Worm (Caenorhabditis elegans) whole organism, L2 larva: ENCODE data around the gene nyn-1.

Source experiments
- F13H6.1 ChIP-seq: sonication (generic microtip); optimal IDR thresholded peaks from 2 replicates; lab custom pipeline; 2016; ENCODE audit warnings: missing genetic modification characterization, missing compliant biosample characterization
- R02D3.7 ChIP-seq: fragments of 150-350 bp; optimal IDR thresholded peaks from 2 replicates; lab custom pipeline; 2014; ENCODE audit warnings: missing biosample characterization, missing genetic modification characterization
- Y55F3AM.14 ChIP-seq: fragments of 200-800 bp; sonication (Bioruptor generic); optimal IDR thresholded peaks from 2 replicates; lab custom pipeline; 2018; ENCODE audit warnings: mild to moderate bottlenecking, missing genetic modification characterization, missing compliant biosample characterization
- ZK546.5 ChIP-seq: sonication (generic microtip); optimal IDR thresholded peaks from 2 replicates; lab custom pipeline; 2017; ENCODE audit warnings: missing biosample characterization, missing genetic modification characterization
- alr-1 ChIP-seq: fragments of 150-350 bp; optimal IDR thresholded peaks from 2 replicates; lab custom pipeline; 2014; ENCODE audit warnings: missing biosample characterization, missing genetic modification characterization
- aly-2 ChIP-seq: fragments of 150-350 bp; optimal IDR thresholded peaks from 2 replicates; lab custom pipeline; 2014; ENCODE audit warnings: missing biosample characterization, missing genetic modification characterization
- ama-1 ChIP-seq: fragments of 150-350 bp; optimal IDR thresholded peaks from 2 replicates; lab custom pipeline; 2018; ENCODE audit warnings: inconsistent platforms
- ceh-16 ChIP-seq: fragments of 150-350 bp; optimal IDR thresholded peaks from 2 replicates; lab custom pipeline; 2014; ENCODE audit warnings: missing biosample characterization, missing genetic modification characterization
- ceh-82 ChIP-seq: fragments of 150-350 bp; optimal IDR thresholded peaks from 2 replicates; lab custom pipeline; 2014; ENCODE audit warnings: missing biosample characterization, missing genetic modification characterization
- crh-2 ChIP-seq: sonication (generic microtip); optimal IDR thresholded peaks from 2 replicates; lab custom pipeline; 2017; ENCODE audit warnings: missing biosample characterization, missing genetic modification characterization
- dmd-4 ChIP-seq: sonication (generic microtip); optimal IDR thresholded peaks from 2 replicates; lab custom pipeline; 2017; ENCODE audit warnings: missing biosample characterization, missing genetic modification characterization
- elt-3 ChIP-seq: sonication (generic microtip); optimal IDR thresholded peaks from 2 replicates; lab custom pipeline; 2017; ENCODE audit warnings: missing biosample characterization, missing genetic modification characterization
- fos-1 ChIP-seq: fragments of 150-350 bp; optimal IDR thresholded peaks from 2 replicates; lab custom pipeline; 2014; ENCODE audit warnings: missing biosample characterization, missing genetic modification characterization
- gmeb-1 ChIP-seq: fragments of 150-350 bp; optimal IDR thresholded peaks from 2 replicates; lab custom pipeline; 2014; ENCODE audit warnings: missing biosample characterization, missing genetic modification characterization
- lin-11 ChIP-seq: fragments of 150-350 bp; sonication (generic microtip); optimal IDR thresholded peaks from 2 replicates; lab custom pipeline; 2014; ENCODE audit warnings: missing biosample characterization, missing genetic modification characterization, inconsistent platforms, mixed read lengths
- lin-13 ChIP-seq: fragments of 150-350 bp; optimal IDR thresholded peaks from 2 replicates; lab custom pipeline; 2014; ENCODE audit warnings: missing biosample characterization, missing genetic modification reagents, missing genetic modification characterization
- lin-39 ChIP-seq: fragments of 150-350 bp; optimal IDR thresholded peaks from 2 replicates; lab custom pipeline; 2014; ENCODE audit warnings: missing biosample characterization, missing genetic modification reagents, missing genetic modification characterization
- lsy-2 ChIP-seq, 2 experiments: fragments of 150-350 bp in 1 of 2; sonication (generic microtip) in 1 of 2; optimal IDR thresholded peaks; 2 replicates each; lab custom pipeline; 2014 to 2017; ENCODE audit warnings: missing biosample characterization in 2 of 2, missing genetic modification characterization in 2 of 2
- mab-5 ChIP-seq: fragments of 150-350 bp; optimal IDR thresholded peaks from 2 replicates; lab custom pipeline; 2014; ENCODE audit warnings: missing biosample characterization, missing genetic modification characterization
- mbf-1 ChIP-seq: sonication (generic microtip); optimal IDR thresholded peaks from 2 replicates; lab custom pipeline; 2017; ENCODE audit warnings: missing biosample characterization, missing genetic modification characterization
- mdl-1 ChIP-seq, 2 experiments: fragments of 150-350 bp in 1 of 2; sonication (generic microtip) in 1 of 2; optimal IDR thresholded peaks; 2 replicates each; lab custom pipeline; 2017; ENCODE audit warnings: missing biosample characterization in 2 of 2, missing genetic modification characterization in 2 of 2
- nhr-10 ChIP-seq: sonication (generic microtip); optimal IDR thresholded peaks from 2 replicates; lab custom pipeline; 2017; ENCODE audit warnings: missing biosample characterization, missing genetic modification characterization
- nhr-11 ChIP-seq: fragments of 150-350 bp; optimal IDR thresholded peaks from 2 replicates; lab custom pipeline; 2014; ENCODE audit warnings: missing biosample characterization, missing genetic modification characterization
- nhr-129 ChIP-seq: fragments of 150-350 bp; optimal IDR thresholded peaks from 2 replicates; lab custom pipeline; 2014; ENCODE audit warnings: missing biosample characterization, missing genetic modification characterization
- nhr-21 ChIP-seq: fragments of 150-350 bp; optimal IDR thresholded peaks from 2 replicates; lab custom pipeline; 2014; ENCODE audit warnings: missing biosample characterization, missing genetic modification characterization
- nhr-23 ChIP-seq: fragments of 150-350 bp; optimal IDR thresholded peaks from 2 replicates; lab custom pipeline; 2014; ENCODE audit warnings: missing biosample characterization, missing genetic modification reagents, missing genetic modification characterization
- nhr-237 ChIP-seq: fragments of 150-350 bp; optimal IDR thresholded peaks from 2 replicates; lab custom pipeline; 2014; ENCODE audit warnings: missing biosample characterization, missing genetic modification characterization
- nhr-77 ChIP-seq: fragments of 150-350 bp; optimal IDR thresholded peaks from 2 replicates; lab custom pipeline; 2014; ENCODE audit warnings: missing biosample characterization, missing genetic modification characterization
- peb-1 ChIP-seq: fragments of 150-350 bp; optimal IDR thresholded peaks from 2 replicates; lab custom pipeline; 2014; ENCODE audit warnings: missing biosample characterization, missing genetic modification characterization
- sma-3 ChIP-seq: sonication (generic microtip); optimal IDR thresholded peaks from 2 replicates; lab custom pipeline; 2016; ENCODE audit warnings: missing genetic modification reagents, missing genetic modification characterization, missing compliant biosample characterization
- sma-9 ChIP-seq, 2 experiments: fragments of 150-350 bp in 1 of 2; sonication (generic microtip) in 1 of 2; optimal IDR thresholded peaks; 2 replicates each; lab custom pipeline; 2014 to 2016; ENCODE audit warnings: missing genetic modification characterization in 2 of 2, mild to moderate bottlenecking in 1 of 2, missing biosample characterization in 1 of 2, missing compliant biosample characterization in 1 of 2, missing genetic modification reagents in 1 of 2, moderate library complexity in 1 of 2
- snpc-4 ChIP-seq: fragments of 150-350 bp; optimal IDR thresholded peaks from 2 replicates; lab custom pipeline; 2014; ENCODE audit warnings: missing biosample characterization, missing genetic modification characterization
- unc-62 ChIP-seq: fragments of 150-350 bp; optimal IDR thresholded peaks from 2 replicates; lab custom pipeline; 2014; ENCODE audit warnings: missing biosample characterization, missing genetic modification reagents, missing genetic modification characterization
- zag-1 ChIP-seq: fragments of 150-350 bp; optimal IDR thresholded peaks from 2 replicates; lab custom pipeline; 2014; ENCODE audit warnings: missing biosample characterization, missing genetic modification characterization
- ztf-1 ChIP-seq: fragments of 200-800 bp; sonication (Bioruptor generic); conservative IDR thresholded peaks from 2 replicates; pipeline ENCODE4 v1.3.6; 2022; ENCODE audit warnings: missing genetic modification characterization, missing compliant biosample characterization
- ztf-4 ChIP-seq: fragments of 150-350 bp; optimal IDR thresholded peaks from 2 replicates; lab custom pipeline; 2014; ENCODE audit warnings: missing biosample characterization, missing genetic modification characterization

The nyn-1 gene

ce11 chrIV:13716735-13717134 lies 29.9 kb upstream of the nyn-1 start:
- TF ChIP-seq ceh-16 (tag; lab: Kevin White, UChicago) = peak; percentile 63
- peak; percentile 33 for TF ChIP-seq nhr-129 (tag; lab: Kevin White, UChicago)
- TF ChIP-seq Y55F3AM.14 = no peak
- no peak for TF ChIP-seq nhr-77 (tag; lab: Kevin White, UChicago)
- no peak for TF ChIP-seq nhr-10 (tag; lab: Kevin White, UChicago)

DNA sequence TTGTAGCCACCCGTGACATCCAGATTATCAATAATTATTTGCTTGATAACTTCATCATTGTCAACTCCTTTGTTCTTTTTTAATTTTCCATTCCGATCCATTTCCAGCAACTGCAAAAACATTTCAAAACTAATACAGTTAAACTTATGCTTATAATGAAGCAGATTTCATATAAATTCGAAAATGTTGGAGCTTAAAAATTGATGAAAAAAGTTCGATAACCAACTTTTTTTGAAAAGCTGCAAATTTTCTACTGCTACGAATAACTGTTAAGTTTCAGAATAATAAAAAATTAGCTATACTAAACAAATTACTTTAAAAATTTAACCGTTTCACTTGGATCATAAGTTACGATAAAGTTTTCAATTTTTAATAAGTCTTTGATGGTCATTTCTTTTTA lies 29.5 kb upstream of the nyn-1 start, which contains the start of gene C47A4.1:
Gene C47A4.1 (minus strand): TSS at position 101 of the 400 bp plus-strand sequence.
- TF ChIP-seq mdl-1 (tag; optimal IDR thresholded peaks at IDR 0.05; lab: Kevin White, UChicago) = no peak
- no peak for TF ChIP-seq nhr-129 (tag; lab: Kevin White, UChicago)
- TF ChIP-seq nhr-21 (tag; lab: Kevin White, UChicago) = no peak
- no peak for TF ChIP-seq ztf-1 (GFP tag; lab: Robert Waterston, UW)
- no peak for TF ChIP-seq dmd-4 (tag; lab: Kevin White, UChicago)
- TF ChIP-seq lsy-2 (tag; optimal IDR thresholded peaks at IDR 0.05; lab: Kevin White, UChicago) = no peak
- no peak for TF ChIP-seq Y55F3AM.14
- TF ChIP-seq R02D3.7 (tag; lab: Kevin White, UChicago) = no peak
- TF ChIP-seq nhr-11 (tag; lab: Kevin White, UChicago) = no peak
- TF ChIP-seq nhr-77 (tag; lab: Kevin White, UChicago) = no peak
- no peak for TF ChIP-seq peb-1 (tag; lab: Kevin White, UChicago)
- TF ChIP-seq sma-9 (GFP tag; optimal IDR thresholded peaks at IDR 0.05; lab: Kevin White, UChicago) = no peak
- no peak for TF ChIP-seq sma-9 (tag; optimal IDR thresholded peaks at IDR 0.05; lab: Kevin White, UChicago)
- TF ChIP-seq lin-39 (tag; lab: Kevin White, UChicago) = no peak
- TF ChIP-seq mab-5 (tag; lab: Kevin White, UChicago) = no peak
- no peak for TF ChIP-seq ZK546.5 (tag; lab: Kevin White, UChicago)
- TF ChIP-seq fos-1 = no peak
- TF ChIP-seq snpc-4 (tag; lab: Kevin White, UChicago) = no peak
- no peak for TF ChIP-seq alr-1 (tag; lab: Kevin White, UChicago)
- no peak for TF ChIP-seq mbf-1 (tag; lab: Kevin White, UChicago)

DNA sequence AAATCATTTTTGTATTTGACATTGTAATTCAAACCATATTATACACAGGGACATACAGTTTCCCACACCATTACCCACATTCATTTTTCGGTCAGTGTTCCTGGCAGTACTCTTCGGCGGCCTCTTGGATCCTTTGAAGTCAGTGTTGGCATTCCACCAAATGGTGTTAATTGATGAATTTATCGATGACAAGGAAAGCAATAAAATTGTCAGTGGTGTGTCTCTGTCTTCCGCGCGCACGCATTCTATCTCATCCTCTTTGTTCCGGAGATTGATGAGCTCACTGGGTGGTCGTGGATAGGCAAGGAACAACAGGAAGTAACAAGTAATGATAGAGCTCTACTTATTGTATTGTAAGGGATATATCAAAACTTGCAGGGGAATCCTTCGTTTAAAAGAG lies 23.6 kb upstream of the nyn-1 start:
- no peak for TF ChIP-seq Y55F3AM.14
- TF ChIP-seq zag-1 (tag; lab: Kevin White, UChicago) = no peak
- no peak for TF ChIP-seq ztf-4 (tag; lab: Kevin White, UChicago)
- TF ChIP-seq R02D3.7 (tag; lab: Kevin White, UChicago) = no peak
- TF ChIP-seq, all 48 proteins: peak for 0

- TF ChIP-seq gmeb-1 (no peak), nhr-237 (tag; lab: Kevin White, UChicago) (no peak), nhr-23 (tag; lab: Kevin White, UChicago) (no peak), lin-11 (tag; lab: Kevin White, UChicago) (no peak), dmd-4 (tag; lab: Kevin White, UChicago) (no peak), ZK546.5 (tag; lab: Kevin White, UChicago) (no peak), ceh-82 (tag; lab: Kevin White, UChicago) (no peak), elt-3 (no peak), sma-9 (GFP tag; optimal IDR thresholded peaks at IDR 0.05; lab: Kevin White, UChicago) (no peak), sma-9 (tag; optimal IDR thresholded peaks at IDR 0.05; lab: Kevin White, UChicago) (no peak), unc-62 (GFP tag; lab: Kevin White, UChicago) (no peak), alr-1 (tag; lab: Kevin White, UChicago) (no peak), mab-5 (tag; lab: Kevin White, UChicago) (no peak), ztf-4 (tag; lab: Kevin White, UChicago) (no peak), aly-2 (tag; lab: Kevin White, UChicago) (no peak), lin-13 (GFP tag; lab: Kevin White, UChicago) (no peak)
Observed at ce11 chrIV:13709069-13709640, 22.3 kb upstream of the nyn-1 start.

DNA sequence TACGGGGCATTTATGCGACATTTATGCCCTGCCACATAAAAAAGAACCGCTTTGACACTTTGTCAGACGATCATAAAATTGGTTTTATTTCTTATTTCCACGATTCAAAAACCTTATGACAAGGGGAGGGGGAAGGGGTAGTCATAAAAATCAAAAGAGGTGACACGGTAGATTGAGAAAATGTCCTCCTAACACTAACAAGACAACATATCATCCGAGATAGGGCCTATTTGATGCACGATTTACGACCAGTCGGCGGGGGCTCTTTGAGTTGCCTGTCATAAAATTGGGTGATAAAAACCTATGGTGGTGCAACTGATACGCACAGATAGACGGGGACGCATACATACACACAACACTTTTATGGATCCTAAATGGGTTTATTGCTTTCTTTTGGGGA lies 21.1 kb upstream of the nyn-1 start:
- TF ChIP-seq crh-2 (tag; lab: Kevin White, UChicago) (peak; percentile 64), dmd-4 (tag; lab: Kevin White, UChicago) (no peak), nhr-129 (tag; lab: Kevin White, UChicago) (peak; percentile 48), fos-1 (peak; percentile 60), F13H6.1 (peak; percentile 40), sma-3 (GFP tag; lab: Kevin White, UChicago) (peak; percentile 8), ama-1 (no peak), sma-9 (GFP tag; optimal IDR thresholded peaks at IDR 0.05; lab: Kevin White, UChicago) (no peak), sma-9 (tag; optimal IDR thresholded peaks at IDR 0.05; lab: Kevin White, UChicago) (no peak), gmeb-1 (peak; percentile 21)
